Worm (Caenorhabditis elegans): ENCODE results near the gene K05F1.14.

The K05F1.14 gene

DNA sequence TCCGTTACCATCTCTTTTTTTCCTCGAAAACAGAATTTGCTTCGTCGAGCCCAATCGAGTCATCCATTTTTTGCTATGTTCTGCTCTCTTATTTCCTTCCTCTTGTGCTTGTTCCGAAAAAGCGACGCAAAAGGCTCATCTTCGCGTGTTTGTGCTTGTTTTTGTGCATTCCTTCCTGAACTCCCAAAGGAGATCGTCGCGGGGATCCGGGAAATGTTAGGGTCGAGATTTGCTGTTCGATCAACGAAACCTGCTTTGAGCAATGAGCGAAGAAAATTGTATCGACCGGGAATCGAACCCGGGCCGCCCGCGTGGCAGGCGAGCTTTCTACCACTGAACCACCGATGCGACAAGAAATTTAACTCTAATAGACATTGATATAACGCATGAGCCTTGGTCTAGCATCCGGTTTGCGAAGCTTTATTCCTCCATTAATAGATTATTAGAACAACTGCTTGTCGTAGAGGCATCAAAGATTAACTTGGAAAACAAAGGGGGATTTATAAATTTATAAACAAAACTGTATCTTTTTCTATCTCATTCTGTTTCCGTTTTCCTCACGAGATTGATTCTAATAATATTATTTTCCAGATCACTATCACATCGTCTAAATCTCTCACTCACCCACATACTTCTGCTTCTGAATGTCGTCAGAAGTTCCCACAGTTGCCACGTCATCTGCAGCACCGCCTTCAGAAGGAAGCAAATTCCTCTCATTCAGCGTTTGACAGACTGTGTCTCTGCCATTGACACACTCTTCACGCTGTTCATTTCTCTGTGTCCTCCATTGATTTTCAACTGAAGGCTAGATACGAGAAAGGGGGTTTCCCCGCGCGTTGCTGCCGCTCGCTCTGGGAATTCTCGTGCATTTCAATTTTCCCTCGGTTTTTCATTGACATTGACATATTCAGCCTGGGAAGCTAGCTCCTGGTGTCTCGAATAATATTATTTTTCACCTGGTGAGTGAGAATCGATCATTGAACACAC, 10.2 kb downstream of the K05F1.14 start, which contains the start of gene K05F1.6:
TSS of gene K05F1.6 (plus strand) at position 586 of the 987 bp plus-strand sequence.
- TF ChIP-seq ztf-23 (GFP tag; IDR thresholded peaks at IDR 0.05) (peak; percentile 84), ref-1 (GFP tag; conservative IDR thresholded peaks at IDR 0.05) (peak; percentile 54; the same call in 1 of the 2 replicates), tab-1 (GFP tag; IDR thresholded peaks at IDR 0.05) (peak; percentile 70; the same call in 1 of the 2 replicates), klf-2 (GFP tag; conservative IDR thresholded peaks at IDR 0.05) (peak; percentile 68; the same call in 1 of the 2 replicates), med-1 (GFP tag; optimal IDR thresholded peaks at IDR 0.05; ENCODE audit: insufficient read depth) (no peak), flt-1 (GFP tag; IDR thresholded peaks at IDR 0.05) (peak; percentile 64; the same call in 1 of the 2 replicates), cog-1 (tag; optimal IDR thresholded peaks at IDR 0.05) (peak; percentile 58), T22C8.4 (GFP tag; IDR thresholded peaks at IDR 0.05) (peak; percentile 60), ztf-29 (GFP tag; IDR thresholded peaks at IDR 0.05) (peak; percentile 42; the same call in 1 of the 2 replicates)

DNA sequence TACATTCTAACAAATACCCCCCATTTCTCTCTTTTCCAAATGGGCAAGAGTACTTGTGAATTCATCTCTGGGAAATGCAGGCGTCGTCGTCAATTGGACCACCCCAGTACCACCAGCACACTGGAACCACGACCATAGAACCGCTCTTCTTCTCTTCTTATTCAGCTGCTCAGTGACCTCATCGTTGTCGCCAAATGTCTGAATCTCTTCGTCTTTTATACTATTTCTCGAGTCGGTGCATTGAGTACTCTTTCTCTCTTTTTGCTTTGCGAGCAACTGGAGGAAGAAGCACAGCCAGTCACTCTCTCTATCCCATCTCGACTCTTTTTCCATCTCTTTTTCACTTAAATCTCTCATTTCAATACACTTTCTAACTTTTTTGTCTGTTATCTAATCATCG, 12.5 kb downstream of the K05F1.14 start:
- TF ChIP-seq med-1 (GFP tag; optimal IDR thresholded peaks at IDR 0.05; ENCODE audit: insufficient read depth): no peak
- no peak for TF ChIP-seq klf-2 (GFP tag; conservative IDR thresholded peaks at IDR 0.05)
- TF ChIP-seq T22C8.4 (GFP tag; IDR thresholded peaks at IDR 0.05): no peak
- no peak for TF ChIP-seq tab-1 (GFP tag; IDR thresholded peaks at IDR 0.05)
- no peak for TF ChIP-seq ref-1 (GFP tag; conservative IDR thresholded peaks at IDR 0.05)
- TF ChIP-seq cog-1 (tag; optimal IDR thresholded peaks at IDR 0.05): no peak
- TF ChIP-seq ztf-29 (GFP tag; IDR thresholded peaks at IDR 0.05): no peak
- TF ChIP-seq ztf-23 (GFP tag; IDR thresholded peaks at IDR 0.05): no peak
- TF ChIP-seq flt-1 (GFP tag; IDR thresholded peaks at IDR 0.05): no peak

DNA sequence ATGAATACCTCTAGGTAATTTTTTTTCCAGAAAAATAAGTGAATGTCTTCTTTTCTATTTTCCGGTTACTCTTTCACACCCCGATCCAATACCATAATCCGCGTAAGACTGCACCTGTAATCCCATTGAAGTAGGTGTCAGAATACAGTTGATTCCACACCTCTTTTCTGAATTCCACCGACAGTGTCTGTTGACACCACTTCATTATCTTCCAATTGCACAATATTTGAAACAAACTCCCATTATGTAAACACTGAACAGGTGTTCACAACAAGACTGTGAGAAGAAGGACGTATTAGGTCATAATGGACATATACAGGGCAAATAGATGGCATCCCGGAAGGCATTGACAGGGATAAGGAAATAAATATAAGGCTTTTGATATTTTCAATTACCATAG, 15.0 kb downstream of the K05F1.14 start:
- TF ChIP-seq cog-1 (tag; optimal IDR thresholded peaks at IDR 0.05): no peak
- TF ChIP-seq ref-1 (GFP tag; conservative IDR thresholded peaks at IDR 0.05): no peak
- no peak for TF ChIP-seq ztf-23 (GFP tag; IDR thresholded peaks at IDR 0.05)
- no peak for TF ChIP-seq tab-1 (GFP tag; IDR thresholded peaks at IDR 0.05)
- no peak for TF ChIP-seq ztf-29 (GFP tag; IDR thresholded peaks at IDR 0.05)
- no peak for TF ChIP-seq flt-1 (GFP tag; IDR thresholded peaks at IDR 0.05)
- no peak for TF ChIP-seq med-1 (GFP tag; optimal IDR thresholded peaks at IDR 0.05; ENCODE audit: insufficient read depth)
- TF ChIP-seq T22C8.4 (GFP tag; IDR thresholded peaks at IDR 0.05): no peak
- TF ChIP-seq klf-2 (GFP tag; conservative IDR thresholded peaks at IDR 0.05): no peak

DNA sequence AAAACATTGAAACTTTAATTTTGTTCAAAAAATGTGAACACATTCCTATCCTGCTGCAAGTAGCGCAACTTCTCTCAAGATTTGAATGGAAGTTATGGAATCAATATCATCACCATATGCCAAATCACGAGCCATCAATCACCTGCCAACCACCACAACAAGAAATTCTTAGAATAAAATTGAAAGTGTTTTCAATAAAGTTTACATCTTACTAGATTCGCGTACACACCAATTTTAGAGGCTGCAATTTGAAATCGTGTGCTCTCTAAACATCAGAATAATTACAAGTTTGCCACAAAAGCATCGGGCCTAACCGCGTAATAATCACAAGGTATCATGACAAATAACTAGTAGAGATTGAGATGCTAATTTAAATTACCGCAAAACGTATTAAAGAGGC, 17.5 kb downstream of the K05F1.14 start:
- TF ChIP-seq tab-1 (GFP tag; IDR thresholded peaks at IDR 0.05) (no peak), T22C8.4 (GFP tag; IDR thresholded peaks at IDR 0.05) (no peak), ztf-29 (GFP tag; IDR thresholded peaks at IDR 0.05) (no peak), cog-1 (tag; optimal IDR thresholded peaks at IDR 0.05) (no peak), flt-1 (GFP tag; IDR thresholded peaks at IDR 0.05) (no peak), ztf-23 (GFP tag; IDR thresholded peaks at IDR 0.05) (no peak), klf-2 (GFP tag; conservative IDR thresholded peaks at IDR 0.05) (no peak), ref-1 (GFP tag; conservative IDR thresholded peaks at IDR 0.05) (no peak), med-1 (GFP tag; optimal IDR thresholded peaks at IDR 0.05; ENCODE audit: insufficient read depth) (no peak)

DNA sequence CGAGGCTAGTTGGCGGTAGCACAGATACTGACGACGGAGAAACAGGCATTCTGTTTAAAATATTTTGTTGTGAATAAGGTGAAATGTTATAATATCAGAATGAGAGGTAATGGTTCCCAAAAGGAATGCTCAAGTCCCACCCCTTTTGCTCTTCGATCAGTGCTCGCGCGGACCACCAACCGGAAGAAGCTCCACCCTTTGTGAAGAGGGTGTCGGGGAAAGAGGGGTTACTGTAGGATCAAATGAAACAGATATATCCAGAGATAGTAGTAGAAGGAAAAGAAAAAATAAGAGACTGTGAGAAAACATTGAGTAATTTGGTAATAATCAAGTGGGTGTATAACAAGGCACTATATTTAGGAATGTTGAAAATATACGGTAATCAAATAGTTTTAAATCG, 18.3 kb downstream of the K05F1.14 start, which contains the start of the genes dmd-5 and F10C1.1:
TSS of gene dmd-5 (minus strand) at position 101 of the 400 bp plus-strand sequence.
TSS of gene F10C1.1 (plus strand) at position 110 of the 400 bp plus-strand sequence.
- TF ChIP-seq ref-1 (GFP tag; conservative IDR thresholded peaks at IDR 0.05) (no peak), klf-2 (GFP tag; conservative IDR thresholded peaks at IDR 0.05) (no peak), flt-1 (GFP tag; IDR thresholded peaks at IDR 0.05) (no peak), med-1 (GFP tag; optimal IDR thresholded peaks at IDR 0.05; ENCODE audit: insufficient read depth) (no peak), ztf-23 (GFP tag; IDR thresholded peaks at IDR 0.05) (no peak), cog-1 (tag; optimal IDR thresholded peaks at IDR 0.05) (no peak)

DNA sequence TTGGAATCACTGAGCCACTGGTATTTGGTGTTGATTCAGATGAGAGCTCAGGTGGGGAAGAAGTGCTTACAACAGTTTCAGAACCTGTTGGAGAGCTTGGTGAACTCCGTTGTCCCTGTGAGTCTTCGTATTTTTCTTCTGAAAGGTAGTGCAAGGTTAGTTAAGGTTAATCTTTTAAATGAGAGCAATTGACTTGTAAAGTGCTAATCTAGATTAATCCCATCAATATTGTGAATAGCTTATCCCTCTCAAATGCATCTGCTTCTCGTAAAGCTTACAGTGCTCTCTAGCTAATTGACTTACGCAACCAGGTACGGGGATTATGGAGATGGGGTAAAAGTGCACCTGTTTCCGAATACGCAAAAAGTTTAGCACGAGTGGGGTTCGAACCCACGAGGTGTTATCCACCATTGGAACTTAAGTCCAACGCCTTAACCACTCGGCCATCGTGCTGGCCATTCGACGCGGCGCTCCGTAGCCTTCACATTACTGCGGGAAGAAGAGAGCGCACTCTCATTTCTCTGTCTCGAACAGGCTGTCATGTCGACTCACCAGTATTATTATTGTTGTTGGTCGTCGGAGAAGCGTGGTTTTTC, 19.7 kb downstream of the K05F1.14 start:
- TF ChIP-seq T22C8.4 (GFP tag; IDR thresholded peaks at IDR 0.05) (peak; percentile 41; the same call in 1 of the 2 replicates), med-1 (GFP tag; optimal IDR thresholded peaks at IDR 0.05; ENCODE audit: insufficient read depth) (no peak), klf-2 (GFP tag; conservative IDR thresholded peaks at IDR 0.05) (no peak; the same call in 1 of the 2 replicates), tab-1 (GFP tag; IDR thresholded peaks at IDR 0.05) (peak; percentile 82), cog-1 (tag; optimal IDR thresholded peaks at IDR 0.05) (peak; percentile 11), ref-1 (GFP tag; conservative IDR thresholded peaks at IDR 0.05) (0 out of 2 replicates have a peak, but pooled peaks have one; percentile 39), flt-1 (GFP tag; IDR thresholded peaks at IDR 0.05) (peak; percentile 80; the same call in 1 of the 2 replicates), ztf-29 (GFP tag; IDR thresholded peaks at IDR 0.05) (peak; percentile 50; the same call in 1 of the 2 replicates), ztf-23 (GFP tag; IDR thresholded peaks at IDR 0.05) (peak; percentile 80)

DNA sequence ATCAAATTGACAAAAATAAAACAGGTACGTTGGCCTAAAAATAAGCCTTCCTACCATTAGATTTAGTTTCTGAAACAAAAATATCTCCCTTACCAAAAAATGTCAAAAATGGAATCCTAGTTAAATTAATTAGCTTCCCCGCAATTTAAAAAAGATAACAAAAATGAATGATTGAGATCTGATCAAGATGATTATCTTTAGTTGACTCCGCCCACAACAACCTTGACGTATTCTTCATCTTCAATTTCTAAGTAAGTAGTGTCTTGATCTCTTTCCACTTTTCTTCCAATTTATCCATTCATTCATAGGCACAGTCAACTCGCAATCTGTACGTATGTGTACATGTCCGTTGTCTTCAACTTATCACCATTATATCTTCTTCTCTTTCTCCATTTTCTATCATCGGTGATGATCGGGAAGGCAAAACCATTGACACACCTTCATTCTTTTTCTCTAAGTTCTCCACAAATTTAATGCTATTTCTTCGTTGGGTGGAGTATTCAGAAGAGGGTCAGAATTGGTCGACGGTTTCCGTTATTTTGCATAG, 24.0 kb downstream of the K05F1.14 start:
- TF ChIP-seq med-1 (GFP tag; optimal IDR thresholded peaks at IDR 0.05; ENCODE audit: insufficient read depth) (no peak), ztf-29 (GFP tag; IDR thresholded peaks at IDR 0.05) (no peak), tab-1 (GFP tag; IDR thresholded peaks at IDR 0.05) (no peak), ztf-23 (GFP tag; IDR thresholded peaks at IDR 0.05) (no peak), flt-1 (GFP tag; IDR thresholded peaks at IDR 0.05) (no peak), klf-2 (GFP tag; conservative IDR thresholded peaks at IDR 0.05) (no peak), ref-1 (GFP tag; conservative IDR thresholded peaks at IDR 0.05) (no peak), T22C8.4 (GFP tag; IDR thresholded peaks at IDR 0.05) (no peak)

DNA sequence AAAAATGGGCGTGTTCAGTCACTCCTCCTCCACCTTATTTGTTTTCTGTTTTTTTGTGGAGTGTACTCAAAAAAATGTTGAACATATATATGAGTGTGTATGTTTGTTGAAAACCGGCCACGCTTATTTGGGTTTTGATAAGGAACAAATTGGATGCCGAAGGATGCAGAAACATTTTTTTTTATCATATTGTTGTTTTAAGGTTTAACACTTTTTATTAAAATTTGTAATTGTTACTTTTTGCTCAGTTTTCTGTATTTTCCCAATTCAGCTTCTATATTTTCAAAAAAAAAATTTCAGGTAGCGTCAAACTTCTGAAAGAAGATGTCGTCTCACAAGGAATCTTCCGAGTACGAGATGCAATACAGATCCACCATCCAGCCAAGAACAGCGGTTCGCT, 27.1 kb downstream of the K05F1.14 start, which contains the start of gene ifb-1:
TSS of gene ifb-1 (plus strand) at position 301 of the 400 bp plus-strand sequence.
- TF ChIP-seq T22C8.4 (GFP tag; IDR thresholded peaks at IDR 0.05) (no peak), ztf-29 (GFP tag; IDR thresholded peaks at IDR 0.05) (no peak), ref-1 (GFP tag; conservative IDR thresholded peaks at IDR 0.05) (no peak), klf-2 (GFP tag; conservative IDR thresholded peaks at IDR 0.05) (no peak), med-1 (GFP tag; optimal IDR thresholded peaks at IDR 0.05; ENCODE audit: insufficient read depth) (no peak), tab-1 (GFP tag; IDR thresholded peaks at IDR 0.05) (no peak), ztf-23 (GFP tag; IDR thresholded peaks at IDR 0.05) (no peak)

Data from whole organism, midembryonic.